Worm (Caenorhabditis elegans) whole organism, early embryonic: ENCODE data around the gene mbk-2.

ENCODE experiments used
- hnd-1 ChIP-seq: sonication (generic microtip); optimal IDR thresholded peaks from 2 replicates; lab custom pipeline; 2016; ENCODE audit warnings: missing genetic modification characterization, missing compliant biosample characterization
- sea-1 ChIP-seq: fragments of 200-800 bp; sonication (Bioruptor generic); conservative IDR thresholded peaks from 2 replicates; pipeline ENCODE4 v1.3.6; 2022; ENCODE audit warnings: missing genetic modification characterization, missing compliant biosample characterization

- TF ChIP-seq hnd-1 (tag; lab: Kevin White, UChicago) (no peak), sea-1 (GFP tag; lab: Robert Waterston, UW) (no peak)
Observed at ce11 chrIV:13032153-13032552, 23.2 kb downstream of the mbk-2 start.
